Worm (Caenorhabditis elegans): ENCODE results near the gene hpx-2.

hpx-2 gene

DNA sequence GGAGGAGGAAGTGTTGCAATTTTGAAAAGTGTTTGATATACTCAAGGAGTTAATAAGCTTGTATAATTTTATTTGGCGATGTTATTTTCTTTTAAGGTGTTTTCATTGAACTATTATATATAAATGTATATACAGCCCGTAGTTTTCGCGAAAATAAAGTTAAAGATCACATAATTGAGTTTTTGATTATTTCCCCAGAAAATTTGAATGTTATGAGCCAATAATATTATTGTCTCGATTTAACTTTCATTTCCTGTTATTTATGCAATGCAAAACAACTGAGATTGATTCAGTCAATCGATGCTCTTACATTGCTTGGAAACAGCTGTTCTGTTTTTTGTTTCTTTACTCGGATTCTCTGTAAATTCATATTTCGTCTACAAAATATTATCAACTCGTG is 1.9 kb upstream of the hpx-2 start, which contains the start of gene srx-133:
srx-133 (plus strand) TSS at position 301 of the 400 bp plus-strand sequence.
- no peak for TF ChIP-seq unc-62 (GFP tag; optimal IDR thresholded peaks at IDR 0.05)

DNA sequence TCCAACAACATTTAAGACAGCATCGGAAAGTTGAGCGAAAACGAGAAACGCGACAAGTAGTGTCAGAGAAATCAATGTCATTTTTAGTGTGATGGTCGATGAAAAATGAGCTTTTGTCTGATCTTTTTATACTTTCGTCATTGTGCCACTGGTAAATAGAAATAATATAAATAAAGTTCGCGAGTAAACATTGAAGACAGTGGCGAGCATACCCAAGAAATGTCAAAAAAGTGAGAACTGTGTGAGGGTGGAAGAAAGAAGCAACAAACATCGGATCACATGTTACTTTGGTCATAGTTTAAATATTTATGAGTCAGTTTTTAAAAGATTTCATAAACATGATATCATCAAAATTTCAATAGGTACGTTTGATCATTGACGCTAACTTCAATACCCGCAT is 4.0 kb downstream of the hpx-2 start, which contains the start of gene ttr-21:
ttr-21 (minus strand) TSS at position 100 of the 400 bp plus-strand sequence.
- no peak for TF ChIP-seq unc-62 (GFP tag; optimal IDR thresholded peaks at IDR 0.05)

DNA sequence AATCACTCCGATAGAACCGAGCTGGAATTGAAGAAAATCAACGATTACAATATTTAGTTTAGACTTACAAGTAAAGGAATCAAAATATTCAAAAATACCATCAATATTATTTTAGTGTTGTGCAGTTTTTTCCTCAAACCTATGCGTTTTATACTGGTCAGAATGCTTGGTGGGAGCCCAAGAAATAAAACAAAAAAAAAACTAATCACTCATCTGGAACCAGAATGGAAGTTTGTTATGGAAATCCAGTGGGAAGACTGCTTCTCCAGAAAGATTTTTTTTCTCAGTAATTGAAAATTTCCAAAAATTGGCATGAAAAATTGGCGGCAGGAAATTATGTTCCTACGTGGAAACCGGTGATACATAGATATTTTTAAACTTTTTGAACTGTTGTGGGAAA is 6.1 kb downstream of the hpx-2 start, which contains the start of gene srx-134:
srx-134 (minus strand) TSS at position 101 of the 400 bp plus-strand sequence.
- no peak for TF ChIP-seq unc-62 (GFP tag; optimal IDR thresholded peaks at IDR 0.05)

DNA sequence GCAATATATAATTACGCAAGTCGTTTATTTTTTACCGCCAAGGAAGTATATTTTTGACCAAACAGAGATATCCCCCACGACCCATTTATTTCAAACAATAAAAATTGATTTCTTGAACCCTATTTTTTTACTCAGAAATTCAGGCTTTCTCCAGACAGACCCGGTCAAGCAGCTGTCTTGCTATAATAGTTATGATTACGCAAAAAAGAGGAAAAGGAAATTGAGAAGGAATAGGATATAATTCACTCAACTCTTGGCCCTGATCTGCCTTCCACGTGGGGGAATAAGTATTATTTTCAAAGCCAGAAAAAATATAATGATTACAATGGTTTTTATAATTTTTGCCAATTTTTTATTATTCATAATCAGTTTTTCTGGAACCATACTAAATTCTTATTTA is 6.9 kb downstream of the hpx-2 start, which contains the start of gene srx-136:
srx-136 (plus strand) TSS at position 301 of the 400 bp plus-strand sequence.
- no peak for TF ChIP-seq unc-62 (GFP tag; optimal IDR thresholded peaks at IDR 0.05)

DNA sequence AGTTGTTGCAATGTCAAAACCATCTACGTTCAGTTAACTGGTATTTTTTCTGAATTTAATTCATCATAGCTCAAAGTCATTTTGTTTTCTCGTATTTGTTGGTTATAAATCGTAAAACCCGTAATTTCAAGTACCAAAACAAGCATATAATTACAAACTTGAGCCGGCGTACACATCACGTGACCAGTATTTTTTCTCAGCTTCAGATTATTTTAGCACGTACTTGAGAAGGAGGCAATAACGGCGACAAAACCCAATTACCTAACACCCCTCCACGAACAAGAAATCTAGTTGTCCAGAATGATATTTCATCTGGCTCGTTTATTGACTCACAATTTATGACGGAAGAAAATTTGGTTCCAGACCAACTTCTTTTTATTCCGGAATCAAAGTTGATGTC is 8.6 kb downstream of the hpx-2 start, which contains the start of gene srx-135:
srx-135 (plus strand) TSS at position 301 of the 400 bp plus-strand sequence.
- no peak for TF ChIP-seq unc-62 (GFP tag; optimal IDR thresholded peaks at IDR 0.05)

DNA sequence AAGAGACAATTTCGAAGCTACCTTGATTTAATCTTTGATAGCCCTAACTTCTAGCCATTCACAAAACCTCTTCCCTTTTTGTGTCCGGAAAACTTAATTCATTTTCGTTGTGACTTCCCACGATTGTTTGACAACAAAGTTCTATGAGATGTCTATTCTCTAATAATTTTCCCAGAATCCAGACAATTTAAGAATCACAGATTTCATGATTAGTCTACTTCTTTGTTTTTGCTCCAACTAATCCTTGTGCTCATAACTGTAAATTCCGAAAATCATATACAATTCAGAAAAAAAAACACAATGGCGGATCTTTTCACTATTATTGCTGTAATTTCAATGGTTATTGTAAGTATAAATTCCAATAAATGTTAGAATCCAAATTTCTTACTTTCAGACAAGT is 12.2 kb downstream of the hpx-2 start, which contains the start of gene srx-137:
srx-137 (plus strand) TSS at position 301 of the 400 bp plus-strand sequence.
- TF ChIP-seq unc-62 (GFP tag; optimal IDR thresholded peaks at IDR 0.05) = no peak

DNA sequence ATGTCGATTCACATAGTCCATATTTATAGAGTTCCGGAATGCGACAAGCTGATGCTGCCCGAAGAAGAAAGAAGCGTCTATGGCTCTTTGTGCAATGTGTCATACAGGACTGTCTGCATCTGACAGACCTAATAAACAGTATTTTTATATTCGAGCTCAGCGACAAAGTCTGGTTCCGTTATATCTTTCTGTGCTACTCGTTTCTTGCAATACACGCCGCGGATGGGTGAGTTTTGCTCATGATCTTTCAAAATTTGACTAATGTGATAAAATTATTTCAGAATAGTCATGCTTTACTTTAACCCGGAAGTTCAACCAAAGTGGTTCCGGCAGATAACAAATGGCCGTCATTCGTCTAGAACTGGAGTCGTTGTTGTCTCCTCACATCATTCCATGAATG is 13.4 kb downstream of the hpx-2 start:
- no peak for TF ChIP-seq unc-62 (GFP tag; optimal IDR thresholded peaks at IDR 0.05)

DNA sequence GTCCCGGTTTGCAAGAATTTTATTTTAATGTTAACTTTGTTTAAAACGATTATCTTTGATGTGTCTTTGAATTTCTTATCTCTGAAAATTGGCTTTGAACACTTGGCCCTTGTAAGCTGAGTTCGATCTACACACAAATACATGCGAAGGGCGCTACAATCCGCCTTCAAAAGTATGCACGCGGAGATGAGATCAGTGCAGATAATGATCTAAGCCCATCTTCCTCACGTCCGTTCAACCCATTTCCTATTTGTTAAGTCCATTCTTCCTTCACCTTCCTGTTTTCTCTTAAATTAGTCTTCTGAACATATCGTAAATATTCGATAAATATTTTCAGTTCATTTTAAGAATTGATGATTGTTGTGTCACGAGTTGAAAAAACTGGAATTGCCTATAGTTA is 16.1 kb downstream of the hpx-2 start, which contains the start of gene nhr-175:
nhr-175 (plus strand) TSS at position 339 of the 400 bp plus-strand sequence.
- no peak for TF ChIP-seq unc-62 (GFP tag; optimal IDR thresholded peaks at IDR 0.05)

DNA sequence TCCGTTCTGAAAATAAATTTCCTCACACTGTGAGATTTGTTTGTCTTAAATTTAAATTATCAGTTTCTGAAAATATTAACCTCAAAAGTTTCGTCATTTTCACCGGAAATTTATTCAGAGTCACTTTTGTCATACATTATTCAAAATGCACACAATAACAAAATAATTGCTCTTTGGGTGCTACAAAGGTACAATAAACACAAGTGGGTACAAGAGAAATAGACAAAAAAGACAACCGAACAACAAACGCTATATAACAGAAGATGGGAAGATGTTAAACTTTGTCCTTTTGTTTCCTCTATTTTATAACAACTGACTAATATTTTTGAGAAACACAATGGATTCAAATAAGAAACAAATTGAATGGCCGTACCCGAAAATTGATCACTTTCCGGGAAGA is 19.3 kb downstream of the hpx-2 start:
- TF ChIP-seq unc-62 (GFP tag; optimal IDR thresholded peaks at IDR 0.05) = no peak

DNA sequence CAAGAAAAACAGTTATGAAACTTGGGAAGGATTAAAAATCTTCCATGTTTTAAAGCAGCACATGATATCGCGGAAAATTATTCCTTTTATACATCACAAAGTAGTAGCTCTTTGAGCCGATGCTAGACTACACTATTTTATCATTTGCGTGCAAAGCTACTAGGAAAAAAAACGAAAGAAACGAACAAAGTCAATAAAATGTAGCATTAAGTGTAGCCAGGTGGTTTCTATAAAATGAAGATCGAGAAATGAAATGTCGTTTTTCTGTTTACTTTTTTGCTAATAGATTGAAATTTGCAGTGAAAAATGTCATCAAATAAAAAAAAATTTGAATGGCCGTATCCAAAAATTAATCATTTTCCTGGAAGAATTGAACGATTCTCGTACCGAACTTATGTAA is 22.6 kb downstream of the hpx-2 start, which contains the start of gene cpt-5:
cpt-5 (plus strand) TSS at position 301 of the 400 bp plus-strand sequence.
- no peak for TF ChIP-seq unc-62 (GFP tag; optimal IDR thresholded peaks at IDR 0.05)

DNA sequence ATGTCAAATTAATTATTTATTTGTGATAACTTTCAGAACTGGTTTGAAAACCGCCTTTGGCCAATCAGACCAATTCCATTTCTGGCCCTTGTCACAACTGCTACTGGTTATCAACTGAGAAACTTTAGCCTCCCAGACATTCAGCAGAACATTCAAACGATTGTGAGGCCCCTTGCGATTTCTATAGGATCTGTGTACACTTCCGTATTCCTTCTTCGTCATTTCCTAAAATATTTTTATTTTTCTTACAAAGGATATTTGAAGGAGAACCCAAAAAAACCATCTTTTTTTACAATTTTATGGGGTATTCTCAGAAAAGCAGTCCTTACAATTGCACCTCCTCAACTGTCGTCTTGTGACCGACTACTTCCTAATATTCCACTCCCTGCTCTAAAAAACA is 23.1 kb downstream of the hpx-2 start:
- no peak for TF ChIP-seq unc-62 (GFP tag; optimal IDR thresholded peaks at IDR 0.05)

DNA sequence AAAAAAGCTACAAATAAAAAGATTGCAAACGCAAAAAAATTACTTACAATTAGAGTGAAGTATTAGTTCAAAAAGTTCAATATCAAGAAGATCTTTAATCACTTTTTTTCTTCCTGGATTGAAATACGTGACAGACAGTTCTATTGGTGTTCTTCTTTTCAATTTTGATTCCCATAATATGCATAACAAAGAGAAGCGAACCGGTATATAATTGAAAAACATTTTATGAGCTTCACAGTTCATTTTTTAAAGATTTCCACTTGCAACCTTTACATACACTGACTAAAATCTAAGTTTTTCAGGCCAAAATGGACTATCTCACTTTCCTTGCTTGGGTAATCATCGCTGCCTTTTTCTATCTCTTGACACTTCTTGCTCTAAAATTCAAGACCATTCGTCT is 26.3 kb downstream of the hpx-2 start, which contains the start of gene T22G5.1:
T22G5.1 (plus strand) TSS at position 301 of the 400 bp plus-strand sequence.
- TF ChIP-seq unc-62 (GFP tag; optimal IDR thresholded peaks at IDR 0.05) = no peak

DNA sequence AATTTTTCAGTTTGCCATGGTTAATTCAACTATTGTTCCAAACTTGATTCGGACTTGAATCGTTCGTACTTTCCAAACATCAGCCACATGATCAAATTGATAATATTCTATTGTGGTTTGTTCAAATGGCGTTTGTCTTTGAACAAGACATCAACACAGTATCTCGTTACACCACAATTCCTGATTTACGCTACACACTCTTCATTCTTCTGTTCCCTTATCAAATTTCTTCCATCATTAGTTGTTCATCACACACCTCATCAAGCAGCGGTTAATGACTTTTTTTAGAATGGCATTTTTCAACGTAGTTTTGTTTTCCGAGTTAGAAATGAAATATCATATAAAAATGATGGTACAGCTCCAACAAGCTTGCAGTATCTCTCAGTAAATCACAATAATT is 28.0 kb downstream of the hpx-2 start:
- TF ChIP-seq unc-62 (GFP tag; optimal IDR thresholded peaks at IDR 0.05) = no peak

DNA sequence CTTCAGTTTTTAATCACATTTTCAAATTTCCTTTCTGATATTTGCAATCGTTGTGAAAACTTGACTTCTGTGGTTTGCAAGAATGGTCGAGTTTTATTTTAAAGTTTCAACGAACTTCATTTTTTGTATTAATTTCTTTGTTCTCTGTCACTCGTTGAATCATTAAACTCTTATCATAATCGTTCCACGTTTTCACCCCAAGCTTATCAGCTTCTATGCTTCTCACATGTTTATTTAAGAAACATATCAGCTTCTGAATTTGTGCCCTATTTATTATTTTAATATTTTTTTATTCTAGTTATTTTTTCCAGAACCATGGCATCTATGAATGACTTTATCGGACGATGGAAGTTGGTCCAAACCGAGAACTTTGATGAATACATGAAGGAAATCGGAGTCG is 29.0 kb downstream of the hpx-2 start, which contains the start of gene lbp-7:
lbp-7 (plus strand) TSS at position 312 of the 400 bp plus-strand sequence.
- no peak for TF ChIP-seq unc-62 (GFP tag; optimal IDR thresholded peaks at IDR 0.05)

DNA sequence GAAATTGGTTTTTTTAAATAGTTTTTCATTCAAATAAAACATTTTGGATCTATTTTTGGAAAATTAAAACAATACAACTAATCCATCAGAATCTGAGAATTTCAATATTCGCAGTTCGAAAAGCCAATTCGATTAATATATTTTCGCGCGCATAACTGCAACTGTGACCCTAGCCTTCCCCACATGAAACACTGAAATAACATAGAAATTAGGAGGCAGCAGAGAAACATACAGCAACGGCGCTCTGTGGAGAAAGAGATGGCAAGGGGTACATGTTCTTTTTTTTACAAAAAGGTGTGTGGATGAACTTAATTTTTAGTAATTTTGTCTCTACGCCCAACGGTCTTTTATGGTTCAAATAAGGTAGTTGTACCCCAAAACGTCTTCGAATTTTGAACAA is 29.9 kb downstream of the hpx-2 start:
- no peak for TF ChIP-seq unc-62 (GFP tag; optimal IDR thresholded peaks at IDR 0.05)

DNA sequence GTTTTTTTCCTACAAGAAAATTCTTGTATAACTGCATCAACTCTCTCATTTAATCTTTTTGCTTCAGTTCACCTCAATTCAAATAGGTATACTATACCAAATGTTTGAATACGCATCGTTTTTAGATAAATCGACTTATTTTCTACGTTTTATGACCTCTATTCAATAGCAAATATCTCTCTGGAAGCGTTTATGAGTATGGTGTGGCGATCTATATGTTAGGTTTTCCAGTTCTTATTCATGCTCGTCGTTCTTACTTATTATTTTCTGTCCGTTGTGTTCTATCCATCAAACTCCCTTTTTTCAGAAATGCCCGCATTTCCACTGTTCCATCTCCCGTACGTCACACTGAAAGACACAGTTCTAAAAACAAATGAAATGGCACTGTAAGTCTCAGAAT is 30.3 kb downstream of the hpx-2 start, which contains the start of gene T22G5.3:
T22G5.3 (plus strand) TSS at position 301 of the 400 bp plus-strand sequence.
- TF ChIP-seq unc-62 (GFP tag; optimal IDR thresholded peaks at IDR 0.05) = no peak

DNA sequence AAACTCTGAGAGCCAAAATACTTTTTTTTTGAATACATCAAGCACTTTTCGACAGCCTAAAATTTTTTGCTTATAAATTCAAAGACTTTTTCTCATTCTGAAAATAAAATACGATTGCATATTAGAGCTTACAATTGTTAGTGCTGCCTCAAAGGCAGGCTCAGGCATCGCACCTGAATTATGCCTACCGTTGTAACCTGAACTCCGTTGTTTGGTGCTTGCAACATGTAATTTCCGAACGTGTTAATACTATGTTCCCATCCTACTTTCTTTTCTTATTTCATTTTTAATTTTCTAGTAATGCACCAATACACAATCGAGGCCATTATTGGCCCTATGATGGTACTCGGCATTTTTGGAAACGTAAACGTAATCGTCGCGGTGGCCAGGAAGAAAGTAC is 37.1 kb downstream of the hpx-2 start, which contains the start of gene srsx-19:
srsx-19 (plus strand) TSS at position 301 of the 400 bp plus-strand sequence.
- TF ChIP-seq unc-62 (GFP tag; optimal IDR thresholded peaks at IDR 0.05) = no peak
